Fruit fly (Drosophila melanogaster) whole organism: ENCODE results near the gene CG1889.

Experiments used
- CG8478 ChIP-seq: fragments of >200 bp; optimal IDR thresholded peaks from 2 replicates; lab custom pipeline; 2018; ENCODE audit warnings: inconsistent platforms
- Dll ChIP-seq: fragments of >200 bp; optimal IDR thresholded peaks from 2 replicates; lab custom pipeline; 2017
- EcR ChIP-seq, 2 experiments: fragments of >200 bp; optimal IDR thresholded peaks; 2 replicates each; lab custom pipeline; 2017; ENCODE audit warnings: missing biosample characterization in 2 of 2, missing genetic modification characterization in 2 of 2, missing genetic modification reagents in 2 of 2
- pan ChIP-seq: fragments of >200 bp; optimal IDR thresholded peaks from 2 replicates; lab custom pipeline; 2017
- psq ChIP-seq: fragments of >200 bp; optimal IDR thresholded peaks from 2 replicates; lab custom pipeline; 2017
- usp ChIP-seq: fragments of >200 bp; optimal IDR thresholded peaks from 2 replicates; lab custom pipeline; 2017; ENCODE audit warnings: missing biosample characterization, missing genetic modification characterization, mixed read lengths

The CG1889 gene

dm6 chrX:9993427-9994218, 28.6 kb downstream of the CG1889 start:
- TF ChIP-seq EcR (GFP tag; optimal IDR thresholded peaks at IDR 0.05; lab: Kevin White, UChicago) (no peak), psq (lab: Kevin White, UChicago) (no peak), usp (no peak), Dll (lab: Kevin White, UChicago) (no peak), pan (lab: Kevin White, UChicago) (no peak), CG8478 (lab: Kevin White, UChicago) (no peak)

DNA sequence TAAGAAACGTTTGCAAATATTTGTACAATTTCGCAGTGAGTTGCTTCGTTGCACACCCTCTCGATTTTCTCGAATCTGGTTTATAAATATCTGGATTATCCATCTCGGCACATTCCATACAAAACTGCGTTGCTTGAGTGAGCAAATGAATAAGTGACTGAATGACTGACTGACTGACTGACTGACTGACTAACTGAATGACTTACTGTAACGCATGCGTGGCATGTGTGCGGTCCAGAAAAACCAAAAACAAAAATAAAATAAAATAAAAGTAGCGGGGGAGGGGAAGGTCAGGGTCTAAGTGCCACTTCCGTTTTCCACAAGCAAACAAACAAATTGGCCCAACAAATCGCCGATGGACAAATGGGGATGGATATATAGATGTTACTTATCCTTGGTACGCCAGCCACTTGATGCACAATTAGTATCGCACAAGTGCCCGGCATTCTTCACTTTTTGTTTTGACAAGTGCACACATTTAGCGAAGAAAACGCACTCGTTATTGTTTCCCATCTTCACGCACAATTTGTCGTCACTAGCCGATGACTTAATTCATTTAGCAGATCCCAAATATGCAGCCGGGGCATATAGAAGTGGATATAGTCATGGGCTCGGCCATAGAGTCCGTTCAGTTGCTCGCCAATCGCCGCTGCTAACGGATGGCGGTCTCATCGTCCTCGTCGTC, 43.7 kb downstream of the CG1889 start, which contains the start of gene CG33557:
CG33557 (plus strand) TSS at position 635 of the 685 bp plus-strand sequence.
- TF ChIP-seq usp (no peak), psq (lab: Kevin White, UChicago) (no peak), CG8478 (lab: Kevin White, UChicago) (no peak), EcR (GFP tag; optimal IDR thresholded peaks at IDR 0.05; lab: Kevin White, UChicago) (no peak), Dll (lab: Kevin White, UChicago) (no peak), pan (lab: Kevin White, UChicago) (no peak)

DNA sequence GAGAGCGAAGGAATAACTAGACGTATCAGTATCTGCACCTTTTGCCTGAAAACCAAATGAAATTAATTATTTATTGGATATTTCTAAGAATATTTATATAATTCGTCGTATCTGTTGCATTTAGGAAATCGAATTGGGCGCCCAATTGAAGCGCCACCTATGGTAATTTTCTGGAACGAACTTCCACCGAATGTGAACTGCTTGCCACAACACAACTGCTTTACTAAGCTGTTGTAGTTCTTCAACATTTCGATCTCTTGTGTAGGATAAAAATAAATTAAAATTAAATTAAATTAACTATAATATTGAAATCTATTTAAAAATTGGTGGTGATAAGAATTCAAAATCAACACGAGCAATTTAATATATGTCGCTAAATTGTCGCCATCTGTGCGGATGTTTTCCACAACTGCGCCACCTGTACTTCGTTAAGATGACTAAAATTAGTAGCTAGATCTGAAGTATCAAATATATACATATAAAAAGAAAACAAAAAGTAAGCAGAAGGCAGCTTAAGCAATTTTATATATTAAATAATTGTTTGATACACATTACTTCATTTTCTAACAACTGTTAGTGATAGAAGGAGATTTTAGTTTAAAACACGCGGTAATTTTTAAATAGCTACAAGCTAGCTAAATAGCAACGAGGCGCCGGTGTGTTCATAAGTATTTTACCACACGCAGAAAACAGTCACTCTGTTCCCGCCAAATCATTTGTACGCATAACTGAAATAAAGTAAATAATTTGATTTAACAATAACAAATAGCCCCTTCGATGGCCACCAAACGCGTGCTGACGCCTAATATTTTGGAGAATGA, 45.0 kb downstream of the CG1889 start, which contains the start of gene Dna2:
Dna2 (plus strand) TSS at position 688 of the 821 bp plus-strand sequence.
- TF ChIP-seq EcR (GFP tag; optimal IDR thresholded peaks at IDR 0.05; lab: Kevin White, UChicago) (no peak), psq (lab: Kevin White, UChicago) (no peak), CG8478 (lab: Kevin White, UChicago) (no peak), pan (lab: Kevin White, UChicago) (no peak), usp (no peak), Dll (lab: Kevin White, UChicago) (no peak)

dm6 chrX:10014738-10015703, 50.0 kb downstream of the CG1889 start:
- no peak for TF ChIP-seq CG8478 (lab: Kevin White, UChicago)
- TF ChIP-seq usp: no peak
- TF ChIP-seq EcR (GFP tag; optimal IDR thresholded peaks at IDR 0.05; lab: Kevin White, UChicago): no peak
- no peak for TF ChIP-seq psq (lab: Kevin White, UChicago)
- TF ChIP-seq pan (lab: Kevin White, UChicago): no peak
- no peak for TF ChIP-seq Dll (lab: Kevin White, UChicago)
